Worm (Caenorhabditis elegans) whole organism, late embryonic: Measurements from ENCODE around the gene F53A9.3.

Experiments
- K09A11.1 ChIP-seq: sonication (generic microtip); optimal IDR thresholded peaks from 2 replicates; lab custom pipeline; 2017; ENCODE audit warnings: antibody characterized with exemption, mild to moderate bottlenecking, missing genetic modification characterization, missing compliant biosample characterization; ENCODE audit not compliant: insufficient read depth
- ahr-1 ChIP-seq: sonication (generic microtip); optimal IDR thresholded peaks from 2 replicates; lab custom pipeline; 2016; ENCODE audit warnings: missing genetic modification characterization, missing compliant biosample characterization
- ama-1 ChIP-seq: fragments of 150-350 bp; optimal IDR thresholded peaks from 2 replicates; lab custom pipeline; 2014
- ceh-14 ChIP-seq: sonication (generic microtip); optimal IDR thresholded peaks from 2 replicates; lab custom pipeline; 2016; ENCODE audit warnings: missing genotype, missing genetic modification characterization, missing compliant biosample characterization
- ceh-19 ChIP-seq: fragments of 200-800 bp; sonication (Bioruptor generic); optimal IDR thresholded peaks from 2 replicates; lab custom pipeline; 2018; ENCODE audit warnings: mild to moderate bottlenecking, missing genetic modification characterization, missing compliant biosample characterization
- ceh-2 ChIP-seq: sonication (generic microtip); optimal IDR thresholded peaks from 2 replicates; lab custom pipeline; 2016; ENCODE audit warnings: missing genotype, missing genetic modification characterization, missing compliant biosample characterization
- ceh-22 ChIP-seq: sonication (generic microtip); optimal IDR thresholded peaks from 2 replicates; lab custom pipeline; 2017; ENCODE audit warnings: missing biosample characterization, missing genetic modification characterization
- ceh-30 ChIP-seq: fragments of 150-350 bp; optimal IDR thresholded peaks from 2 replicates; lab custom pipeline; 2014; ENCODE audit warnings: missing biosample characterization, missing genetic modification characterization
- ceh-31 ChIP-seq: sonication (generic microtip); optimal IDR thresholded peaks from 2 replicates; lab custom pipeline; 2016; ENCODE audit warnings: missing genetic modification characterization, missing compliant biosample characterization
- ceh-34 ChIP-seq: sonication (generic microtip); optimal IDR thresholded peaks from 2 replicates; lab custom pipeline; 2016; ENCODE audit warnings: mild to moderate bottlenecking, missing genetic modification characterization, missing compliant biosample characterization
- ceh-45 ChIP-seq: fragments of 200-800 bp; sonication (Bioruptor generic); IDR thresholded peaks from 2 replicates; pipeline ENCODE4 v1.3.6; 2022; ENCODE audit warnings: missing genetic modification reagents, missing genetic modification characterization, missing compliant biosample characterization
- ceh-9 ChIP-seq: sonication (generic microtip); optimal IDR thresholded peaks from 2 replicates; lab custom pipeline; 2016; ENCODE audit warnings: mild to moderate bottlenecking, missing genetic modification characterization, inconsistent platforms, missing compliant biosample characterization
- che-1 ChIP-seq: sonication (generic microtip); optimal IDR thresholded peaks from 2 replicates; lab custom pipeline; 2016; ENCODE audit warnings: mild to moderate bottlenecking, missing genetic modification characterization, missing compliant biosample characterization
- dve-1 ChIP-seq: sonication (generic microtip); optimal IDR thresholded peaks from 2 replicates; lab custom pipeline; 2017; ENCODE audit warnings: antibody characterized with exemption, mild to moderate bottlenecking, missing genetic modification characterization, missing compliant biosample characterization
- elt-4 ChIP-seq: sonication (generic microtip); optimal IDR thresholded peaks from 2 replicates; lab custom pipeline; 2016; ENCODE audit warnings: missing genetic modification characterization, missing compliant biosample characterization
- fax-1 ChIP-seq: sonication (generic microtip); optimal IDR thresholded peaks from 2 replicates; lab custom pipeline; 2016; ENCODE audit warnings: missing genotype, missing genetic modification characterization, missing compliant biosample characterization
- fkh-6 ChIP-seq: sonication (generic microtip); optimal IDR thresholded peaks from 2 replicates; lab custom pipeline; 2016; ENCODE audit warnings: missing genetic modification characterization, missing compliant biosample characterization
- gmeb-2 ChIP-seq: sonication (generic microtip); optimal IDR thresholded peaks from 2 replicates; lab custom pipeline; 2016; ENCODE audit warnings: missing genetic modification characterization, inconsistent platforms, missing compliant biosample characterization
- hlh-13 ChIP-seq: fragments of 200-800 bp; sonication (Bioruptor generic); optimal IDR thresholded peaks from 2 replicates; lab custom pipeline; 2018; ENCODE audit warnings: mild to moderate bottlenecking, missing genetic modification characterization, missing compliant biosample characterization
- hlh-6 ChIP-seq: sonication (generic microtip); optimal IDR thresholded peaks from 2 replicates; lab custom pipeline; 2016; ENCODE audit warnings: missing genotype, missing genetic modification characterization, missing compliant biosample characterization
- hlh-8 ChIP-seq: sonication (generic microtip); optimal IDR thresholded peaks from 2 replicates; lab custom pipeline; 2016; ENCODE audit warnings: missing genotype, missing genetic modification characterization, missing compliant biosample characterization
- lim-6 ChIP-seq: sonication (generic microtip); optimal IDR thresholded peaks from 2 replicates; lab custom pipeline; 2016; ENCODE audit warnings: missing genetic modification characterization, missing compliant biosample characterization
- lin-11 ChIP-seq: fragments of 200-800 bp; sonication (Bioruptor generic); optimal IDR thresholded peaks from 2 replicates; lab custom pipeline; 2018; ENCODE audit warnings: mild to moderate bottlenecking, missing genetic modification characterization, missing compliant biosample characterization
- madf-2 ChIP-seq: sonication (generic microtip); optimal IDR thresholded peaks from 2 replicates; lab custom pipeline; 2017; ENCODE audit warnings: missing genetic modification characterization, missing compliant biosample characterization
- mec-3 ChIP-seq: sonication (generic microtip); optimal IDR thresholded peaks from 2 replicates; lab custom pipeline; 2016; ENCODE audit warnings: borderline replicate concordance, missing genetic modification characterization, missing compliant biosample characterization
- nfya-1 ChIP-seq: sonication (generic microtip); optimal IDR thresholded peaks from 2 replicates; lab custom pipeline; 2017; ENCODE audit warnings: missing genetic modification characterization, mild to moderate bottlenecking, missing compliant biosample characterization, antibody characterized with exemption, moderate library complexity
- nhr-11 ChIP-seq: fragments of 150-350 bp; optimal IDR thresholded peaks from 2 replicates; lab custom pipeline; 2014; ENCODE audit warnings: missing biosample characterization, missing genetic modification characterization
- npax-4 ChIP-seq: sonication (generic microtip); optimal IDR thresholded peaks from 2 replicates; lab custom pipeline; 2016; ENCODE audit warnings: missing genetic modification characterization, missing compliant biosample characterization
- odd-2 ChIP-seq: sonication (generic microtip); optimal IDR thresholded peaks from 2 replicates; lab custom pipeline; 2017; ENCODE audit warnings: antibody characterized with exemption, mild to moderate bottlenecking, missing genetic modification characterization, missing compliant biosample characterization
- pag-3 ChIP-seq: sonication (generic microtip); optimal IDR thresholded peaks from 2 replicates; lab custom pipeline; 2016; ENCODE audit warnings: missing compliant biosample characterization, missing genetic modification characterization, borderline replicate concordance
- pax-1 ChIP-seq: fragments of 150-350 bp; optimal IDR thresholded peaks from 2 replicates; lab custom pipeline; 2014; ENCODE audit warnings: missing biosample characterization, missing genetic modification characterization
- pha-4 ChIP-seq: fragments of 150-350 bp; optimal IDR thresholded peaks from 2 replicates; lab custom pipeline; 2018; ENCODE audit warnings: missing biosample characterization, missing genetic modification reagents, missing genetic modification characterization
- pqm-1 ChIP-seq: sonication (generic microtip); optimal IDR thresholded peaks from 2 replicates; lab custom pipeline; 2016; ENCODE audit warnings: missing genetic modification characterization, missing compliant biosample characterization
- ref-2 ChIP-seq: sonication (generic microtip); optimal IDR thresholded peaks from 2 replicates; lab custom pipeline; 2016; ENCODE audit warnings: missing genetic modification characterization, missing compliant biosample characterization
- rnt-1 ChIP-seq: sonication (generic microtip); optimal IDR thresholded peaks from 2 replicates; lab custom pipeline; 2016; ENCODE audit warnings: missing genetic modification characterization, missing compliant biosample characterization
- sdc-2 ChIP-seq: sonication (generic microtip); optimal IDR thresholded peaks from 2 replicates; lab custom pipeline; 2016; ENCODE audit warnings: missing genotype, missing genetic modification characterization, missing compliant biosample characterization
- sox-2 ChIP-seq: fragments of 200-800 bp; sonication (Bioruptor generic); IDR thresholded peaks from 2 replicates; pipeline ENCODE4 v1.3.6; 2022; ENCODE audit warnings: missing genetic modification reagents, missing genetic modification characterization, missing compliant biosample characterization
- syd-9 ChIP-seq: sonication (generic microtip); optimal IDR thresholded peaks from 2 replicates; lab custom pipeline; 2016; ENCODE audit warnings: mild to moderate bottlenecking, missing genetic modification characterization, moderate library complexity, missing compliant biosample characterization
- tbx-7 ChIP-seq: sonication (generic microtip); optimal IDR thresholded peaks from 2 replicates; lab custom pipeline; 2016; ENCODE audit warnings: missing genotype, missing genetic modification characterization, missing compliant biosample characterization
- unc-42 ChIP-seq: sonication (generic microtip); optimal IDR thresholded peaks from 2 replicates; lab custom pipeline; 2016; ENCODE audit warnings: missing genotype, missing genetic modification characterization, missing compliant biosample characterization
- unc-55 ChIP-seq: sonication (generic microtip); optimal IDR thresholded peaks from 2 replicates; lab custom pipeline; 2017; ENCODE audit warnings: missing biosample characterization, missing genetic modification reagents, missing genetic modification characterization
- unc-86 ChIP-seq: sonication (generic microtip); optimal IDR thresholded peaks from 2 replicates; lab custom pipeline; 2016; ENCODE audit warnings: missing genetic modification characterization, missing compliant biosample characterization
- zip-5 ChIP-seq: sonication (generic microtip); optimal IDR thresholded peaks from 2 replicates; lab custom pipeline; 2016; ENCODE audit warnings: missing genetic modification characterization, missing compliant biosample characterization

F53A9.3 gene

DNA sequence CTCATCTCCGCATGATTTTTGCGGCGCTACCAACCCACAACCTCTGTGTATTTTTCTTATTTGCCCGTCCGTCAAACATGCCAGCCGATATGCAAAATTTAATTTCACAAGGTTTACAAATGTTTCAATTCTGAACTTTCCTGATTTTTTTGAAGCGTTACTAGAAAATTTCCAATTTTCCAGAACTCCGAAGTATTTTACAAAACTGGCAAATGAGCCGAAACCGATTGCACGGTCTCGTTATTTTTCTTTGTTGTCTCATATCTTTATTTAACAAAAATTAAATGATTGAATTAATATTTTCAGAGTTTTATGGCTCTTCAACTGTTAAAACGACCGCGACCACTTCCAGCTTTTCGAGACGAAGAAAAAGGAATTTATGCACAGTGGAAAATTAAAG lies at the start of gene F53A9.3:
F53A9.3 (plus strand) TSS at position 301 of the 400 bp plus-strand sequence.
- TF ChIP-seq syd-9 (no peak), pqm-1 (tag; lab: Kevin White, UChicago) (no peak), npax-4 (no peak), ceh-14 (tag; lab: Kevin White, UChicago) (no peak), ceh-2 (tag; lab: Kevin White, UChicago) (no peak), ceh-22 (no peak), ceh-31 (tag; lab: Kevin White, UChicago) (no peak), K09A11.1 (tag; lab: Kevin White, UChicago) (no peak), odd-2 (no peak), madf-2 (tag; lab: Kevin White, UChicago) (no peak), ceh-19 (no peak), ceh-45 (GFP tag; lab: Robert Waterston, UW) (no peak), pha-4 (no peak), lim-6 (tag; lab: Kevin White, UChicago) (no peak), ceh-34 (no peak), mec-3 (tag; lab: Kevin White, UChicago) (no peak), rnt-1 (no peak)

DNA sequence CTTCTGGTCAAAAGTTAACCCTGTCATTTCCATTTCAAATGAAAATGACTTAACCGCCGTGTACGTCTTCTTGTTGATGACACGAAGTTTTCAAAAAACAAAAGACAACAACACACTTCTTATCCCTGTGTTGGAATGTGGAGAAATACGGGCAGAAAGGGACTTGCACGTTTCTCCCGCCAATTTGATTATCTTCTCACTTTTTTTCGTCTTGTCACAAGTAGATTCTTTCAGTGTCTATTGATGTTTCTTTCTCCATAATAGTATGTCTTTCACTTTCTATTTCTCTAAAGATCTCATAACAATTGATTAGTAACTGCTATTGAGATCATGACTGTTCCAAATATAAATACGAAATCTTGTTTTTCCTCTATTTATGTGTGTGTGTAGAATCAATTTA lies 48.6 kb upstream of the F53A9.3 start:
- TF ChIP-seq unc-42 (tag; lab: Kevin White, UChicago) (peak; percentile 87), pax-1 (tag; lab: Kevin White, UChicago) (no peak), nfya-1 (tag; lab: Kevin White, UChicago) (no peak)

DNA sequence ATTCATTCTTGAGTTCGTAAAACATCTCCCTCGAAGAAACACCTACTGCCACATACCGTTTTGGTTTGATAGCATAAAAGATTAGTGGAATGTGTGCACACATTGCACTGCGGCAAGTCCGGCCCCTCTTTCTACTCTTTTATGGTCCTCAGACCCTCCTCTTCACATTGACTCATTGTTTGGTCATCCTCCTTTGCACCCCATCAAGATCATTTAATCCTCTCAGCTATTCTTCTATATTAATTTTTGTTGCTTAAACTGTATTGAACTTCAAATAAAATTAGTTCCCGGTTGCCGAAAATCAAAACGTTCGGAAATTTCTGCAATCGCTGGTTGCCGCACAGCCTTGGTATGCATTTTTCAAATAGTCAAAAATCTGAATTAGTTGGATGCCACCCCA lies 47.8 kb upstream of the F53A9.3 start, which contains the start of gene rig-1:
rig-1 (plus strand) TSS at position 301 of the 400 bp plus-strand sequence.
- TF ChIP-seq ahr-1 (tag; lab: Kevin White, UChicago) (no peak), tbx-7 (no peak), ceh-2 (tag; lab: Kevin White, UChicago) (no peak), hlh-13 (GFP tag; lab: Kevin White, UChicago) (no peak), hlh-8 (no peak), fax-1 (tag; lab: Kevin White, UChicago) (no peak), pag-3 (tag; lab: Kevin White, UChicago) (no peak), unc-55 (no peak), ref-2 (tag; lab: Kevin White, UChicago) (no peak), elt-4 (tag; lab: Kevin White, UChicago) (no peak), dve-1 (tag; lab: Kevin White, UChicago) (no peak), nfya-1 (tag; lab: Kevin White, UChicago) (no peak), ceh-45 (GFP tag; lab: Robert Waterston, UW) (no peak), fkh-6 (no peak), hlh-6 (tag; lab: Kevin White, UChicago) (no peak), madf-2 (tag; lab: Kevin White, UChicago) (no peak), lin-11 (tag; lab: Kevin White, UChicago) (no peak), unc-86 (no peak), sox-2 (no peak), rnt-1 (no peak)

- TF ChIP-seq gmeb-2 (tag; lab: Kevin White, UChicago) (no peak), ceh-30 (no peak), sdc-2 (tag; lab: Kevin White, UChicago) (no peak), ceh-31 (tag; lab: Kevin White, UChicago) (no peak), zip-5 (tag; lab: Kevin White, UChicago) (no peak), pax-1 (tag; lab: Kevin White, UChicago) (no peak), K09A11.1 (tag; lab: Kevin White, UChicago) (no peak), tbx-7 (no peak), pqm-1 (tag; lab: Kevin White, UChicago) (no peak), lin-11 (tag; lab: Kevin White, UChicago) (no peak), nhr-11 (tag; lab: Kevin White, UChicago) (no peak), ama-1 (lab: Kevin White, UChicago) (no peak), che-1 (no peak), ceh-9 (tag; lab: Kevin White, UChicago) (no peak), rnt-1 (no peak)
Observed at ce11 chrX:8660909-8661308, 47.2 kb upstream of the F53A9.3 start.
